Worm (Caenorhabditis elegans) whole organism, L3 larva: ENCODE data around the gene str-263.

Experiments used
- jun-1 ChIP-seq: fragments of 150-350 bp; optimal IDR thresholded peaks from 2 replicates; lab custom pipeline; 2014; ENCODE audit warnings: missing biosample characterization, missing genetic modification reagents, missing genetic modification characterization
- nhr-76 ChIP-seq: fragments of 150-350 bp; sonication (generic microtip); optimal IDR thresholded peaks from 5 replicates; lab custom pipeline; 2014; ENCODE audit warnings: missing biosample characterization, missing genetic modification characterization
- tbx-2 ChIP-seq: sonication (generic microtip); optimal IDR thresholded peaks from 2 replicates; lab custom pipeline; 2016; ENCODE audit warnings: mild to moderate bottlenecking, missing genetic modification characterization, missing compliant biosample characterization
- ztf-11 ChIP-seq: fragments of 150-350 bp; optimal IDR thresholded peaks from 2 replicates; lab custom pipeline; 2014; ENCODE audit warnings: missing biosample characterization, missing genetic modification characterization

DNA sequence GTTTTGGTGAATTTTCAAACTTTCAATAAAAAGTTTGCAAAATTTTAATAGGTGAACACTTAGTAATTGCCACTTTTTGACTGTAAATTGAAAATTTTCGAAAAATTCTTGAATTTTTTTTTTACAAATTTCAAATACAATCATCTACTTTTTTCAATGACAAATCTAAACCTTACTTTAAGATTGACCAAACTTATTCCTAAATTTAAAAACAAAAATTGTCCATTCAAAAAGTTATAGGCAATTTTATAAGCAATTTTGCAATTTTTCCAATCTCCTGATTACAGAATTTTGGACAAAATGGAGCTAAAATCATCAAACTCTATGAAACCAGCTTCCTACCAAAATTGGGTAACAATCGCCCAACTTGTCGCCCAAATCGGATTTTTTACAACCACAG is 31.6 kb downstream of the str-263 start, which contains the start of gene str-23:
- TF ChIP-seq ztf-11 (tag; lab: Kevin White, UChicago) (no peak), tbx-2 (tag; lab: Kevin White, UChicago) (no peak), nhr-76 (tag; lab: Kevin White, UChicago) (no peak), jun-1 (tag; lab: Kevin White, UChicago) (no peak)
